Worm (Caenorhabditis elegans) whole organism, L2 larva: ENCODE results near the gene del-1.

Experiments
- aly-2 ChIP-seq: fragments of 150-350 bp; optimal IDR thresholded peaks from 2 replicates; lab custom pipeline; 2014; ENCODE audit warnings: missing biosample characterization, missing genetic modification characterization
- ama-1 ChIP-seq: fragments of 150-350 bp; optimal IDR thresholded peaks from 2 replicates; lab custom pipeline; 2018; ENCODE audit warnings: inconsistent platforms
- crh-2 ChIP-seq: sonication (generic microtip); optimal IDR thresholded peaks from 2 replicates; lab custom pipeline; 2017; ENCODE audit warnings: missing biosample characterization, missing genetic modification characterization
- egl-27 ChIP-seq: sonication (generic microtip); optimal IDR thresholded peaks from 3 replicates; lab custom pipeline; 2017; ENCODE audit warnings: missing biosample characterization, missing genetic modification reagents, missing genetic modification characterization
- fos-1 ChIP-seq: fragments of 150-350 bp; optimal IDR thresholded peaks from 2 replicates; lab custom pipeline; 2014; ENCODE audit warnings: missing biosample characterization, missing genetic modification characterization
- mab-5 ChIP-seq: fragments of 150-350 bp; optimal IDR thresholded peaks from 2 replicates; lab custom pipeline; 2014; ENCODE audit warnings: missing biosample characterization, missing genetic modification characterization
- nhr-237 ChIP-seq: fragments of 150-350 bp; optimal IDR thresholded peaks from 2 replicates; lab custom pipeline; 2014; ENCODE audit warnings: missing biosample characterization, missing genetic modification characterization
- nhr-25 ChIP-seq: fragments of 150-350 bp; sonication (generic microtip); optimal IDR thresholded peaks from 3 replicates; lab custom pipeline; 2014; ENCODE audit warnings: missing biosample characterization, missing genetic modification characterization
- nhr-77 ChIP-seq: fragments of 150-350 bp; optimal IDR thresholded peaks from 2 replicates; lab custom pipeline; 2014; ENCODE audit warnings: missing biosample characterization, missing genetic modification characterization
- snpc-4 ChIP-seq: fragments of 150-350 bp; optimal IDR thresholded peaks from 2 replicates; lab custom pipeline; 2014; ENCODE audit warnings: missing biosample characterization, missing genetic modification characterization
- ztf-11 ChIP-seq: sonication (generic microtip); optimal IDR thresholded peaks from 2 replicates; lab custom pipeline; 2017; ENCODE audit warnings: missing biosample characterization, missing genetic modification characterization

- TF ChIP-seq aly-2 (tag; lab: Kevin White, UChicago), result no peak
- no peak for TF ChIP-seq nhr-77 (tag; lab: Kevin White, UChicago)
- no peak for TF ChIP-seq ztf-11 (tag; lab: Kevin White, UChicago)
- TF ChIP-seq egl-27 (tag; lab: Kevin White, UChicago), result no peak
- TF ChIP-seq nhr-237 (tag; lab: Kevin White, UChicago), result no peak
- no peak for TF ChIP-seq ama-1 (lab: Kevin White, UChicago)
- no peak for TF ChIP-seq crh-2 (tag; lab: Kevin White, UChicago)
- no peak for TF ChIP-seq nhr-25 (tag; lab: Kevin White, UChicago)
- no peak for TF ChIP-seq fos-1
- TF ChIP-seq mab-5, result no peak
- TF ChIP-seq snpc-4 (tag; lab: Kevin White, UChicago), result no peak
Measured at ce11 chrX:14263473-14263872, 4.4 kb upstream of the del-1 start, which contains the start of gene E02H4.8.
